Worm (Caenorhabditis elegans) whole organism, L3 larva: ENCODE results near the gene H05C05.4.

ENCODE experiments used
- aly-2 ChIP-seq: fragments of 150-350 bp; optimal IDR thresholded peaks from 2 replicates; lab custom pipeline; 2014; ENCODE audit warnings: missing biosample characterization, missing genetic modification characterization
- fos-1 ChIP-seq: fragments of 150-350 bp; optimal IDR thresholded peaks from 2 replicates; lab custom pipeline; 2014; ENCODE audit warnings: missing biosample characterization, missing genetic modification characterization
- nhr-11 ChIP-seq: fragments of 150-350 bp; optimal IDR thresholded peaks from 2 replicates; lab custom pipeline; 2014; ENCODE audit warnings: missing biosample characterization, missing genetic modification characterization
- nhr-28 ChIP-seq: fragments of 150-350 bp; optimal IDR thresholded peaks from 2 replicates; lab custom pipeline; 2014; ENCODE audit warnings: missing biosample characterization, missing genetic modification characterization
- nhr-77 ChIP-seq: fragments of 150-350 bp; optimal IDR thresholded peaks from 2 replicates; lab custom pipeline; 2014; ENCODE audit warnings: missing biosample characterization, missing genetic modification characterization
- snpc-4 ChIP-seq: fragments of 150-350 bp; optimal IDR thresholded peaks from 2 replicates; lab custom pipeline; 2014; ENCODE audit warnings: missing biosample characterization, missing genetic modification characterization
- zag-1 ChIP-seq: fragments of 150-350 bp; optimal IDR thresholded peaks from 2 replicates; lab custom pipeline; 2014; ENCODE audit warnings: missing biosample characterization, missing genetic modification characterization
- ztf-11 ChIP-seq: fragments of 150-350 bp; optimal IDR thresholded peaks from 2 replicates; lab custom pipeline; 2014; ENCODE audit warnings: missing biosample characterization, missing genetic modification characterization

DNA sequence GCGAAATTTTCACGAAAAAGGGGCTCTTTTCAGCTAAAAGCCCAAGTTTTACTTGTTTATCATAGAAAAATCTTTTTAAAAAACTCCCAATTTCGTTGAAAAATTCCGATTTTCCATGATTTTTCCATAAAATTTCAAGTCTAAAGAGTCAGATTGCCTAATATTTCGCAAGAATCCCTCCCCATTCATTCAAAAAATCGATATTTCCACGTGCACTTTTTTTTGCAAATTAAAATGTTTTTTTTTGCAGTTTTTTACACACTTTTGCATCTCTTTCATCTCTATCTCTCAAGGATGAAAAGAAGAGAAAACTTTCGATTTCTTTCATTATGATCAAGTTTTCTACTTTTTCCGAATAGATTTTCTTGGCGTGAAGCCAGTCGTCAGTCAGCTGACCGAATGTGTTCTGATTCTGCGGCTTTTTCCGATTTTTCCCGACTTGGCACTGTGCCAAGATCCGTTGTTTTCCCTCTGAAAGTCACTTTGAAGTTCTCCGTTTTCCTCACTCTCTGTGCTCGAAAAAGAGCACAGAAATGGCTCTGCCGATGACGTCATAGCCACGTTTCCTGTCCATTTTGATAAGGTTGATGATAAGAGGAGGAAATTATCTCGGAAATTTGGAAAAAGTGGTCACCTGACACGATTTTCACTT is 2.4 kb upstream of the H05C05.4 start:
- no peak for TF ChIP-seq ztf-11 (tag; lab: Kevin White, UChicago)
- no peak for TF ChIP-seq snpc-4 (tag; lab: Kevin White, UChicago)
- TF ChIP-seq zag-1 (tag; lab: Kevin White, UChicago) = no peak
- TF ChIP-seq nhr-11 (tag; lab: Kevin White, UChicago) = no peak
- no peak for TF ChIP-seq fos-1 (tag; lab: Kevin White, UChicago)
- TF ChIP-seq aly-2 (tag; lab: Kevin White, UChicago) = no peak
- no peak for TF ChIP-seq nhr-28
- no peak for TF ChIP-seq nhr-77 (tag; lab: Kevin White, UChicago)
